In genomic region chrII:4581090-4581489, ce11 we compare ENCODE assay signal across 4 worm cellular contexts.
TF ChIP-seq lines count a peak whose summit lies in the region.

No protein-coding gene starts in this region.

TF ChIP-seq in whole organism, L4 larva, 104 proteins besides CTCF, POLR2A, EP300 and RAD21:
- TF ChIP-seq Y48G9A.11 (GFP tag; IDR thresholded peaks at IDR 0.05; lab: Robert Waterston, UW) (no peak), mep-1 (tag; optimal IDR thresholded peaks at IDR 0.05; lab: Kevin White, UChicago) (no peak), snpc-4 (tag; optimal IDR thresholded peaks at IDR 0.05; lab: Kevin White, UChicago) (no peak), aha-1 (tag; lab: Kevin White, UChicago) (peak; percentile 68), fos-1 (tag; optimal IDR thresholded peaks at IDR 0.05; lab: Kevin White, UChicago) (no peak), unc-62 (GFP tag; optimal IDR thresholded peaks at IDR 0.05 in 1 of 2; lab: Kevin White, UChicago) (peak in 1 of 2 experiments; percentile 41), unc-62 (tag; optimal IDR thresholded peaks at IDR 0.05; lab: Kevin White, UChicago) (no peak)

TF ChIP-seq in whole organism, early embryonic, 17 proteins besides CTCF, POLR2A, EP300 and RAD21:
- TF ChIP-seq pes-1 (GFP tag; IDR thresholded peaks at IDR 0.05; lab: Robert Waterston, UW) (0 out of 2 replicates have a peak, but pooled peaks have one; percentile 26), flt-1 (GFP tag; IDR thresholded peaks at IDR 0.05; lab: Robert Waterston, UW) (no peak)

TF ChIP-seq in whole organism, late embryonic, 69 proteins besides CTCF, POLR2A, EP300 and RAD21:
- TF ChIP-seq ceh-22 (tag; optimal IDR thresholded peaks at IDR 0.05; lab: Kevin White, UChicago) = no peak
- peak; percentile 30 for TF ChIP-seq unc-55 (GFP tag; optimal IDR thresholded peaks at IDR 0.05; lab: Kevin White, UChicago)

TF ChIP-seq in whole organism, mixed stage, embryonic, 35 proteins besides CTCF, POLR2A, EP300 and RAD21:
- TF ChIP-seq ham-2 (GFP tag; optimal IDR thresholded peaks at IDR 0.05; lab: Kevin White, UChicago) = no peak
- no peak for TF ChIP-seq bed-3 (GFP tag; optimal IDR thresholded peaks at IDR 0.05; lab: Kevin White, UChicago)
- TF ChIP-seq zip-8 (tag; optimal IDR thresholded peaks at IDR 0.05; lab: Kevin White, UChicago) = no peak
- TF ChIP-seq hlh-1 (tag; optimal IDR thresholded peaks at IDR 0.05; lab: Kevin White, UChicago) = peak; percentile 56
- TF ChIP-seq drap-1 (GFP tag; optimal IDR thresholded peaks at IDR 0.05; lab: Kevin White, UChicago) = no peak
- no peak for TF ChIP-seq ceh-43 (GFP tag; optimal IDR thresholded peaks at IDR 0.05; lab: Kevin White, UChicago)
